Worm (Caenorhabditis elegans): ENCODE data around the gene Y116A8C.43.

DNA sequence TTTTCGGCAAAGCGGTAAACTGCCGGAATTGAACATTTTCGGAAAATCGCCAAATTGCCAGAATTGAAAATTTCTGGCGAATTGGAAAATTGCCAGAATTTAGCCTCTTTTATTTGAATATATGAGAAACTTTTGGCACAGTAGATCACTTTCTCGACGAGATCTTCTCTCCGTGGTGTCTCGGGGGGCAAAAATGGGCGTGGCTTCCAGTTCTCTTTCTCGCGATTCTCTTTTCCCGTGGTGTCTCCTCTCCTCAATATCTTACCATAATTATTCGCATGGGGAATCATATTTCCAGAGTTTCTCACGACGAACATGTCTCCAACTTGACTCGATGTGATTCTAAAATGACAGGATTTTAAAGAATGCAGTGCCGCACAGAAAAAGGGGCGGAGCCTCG, 10.5 kb downstream of the Y116A8C.43 start:
- TF ChIP-seq ceh-58 (GFP tag; IDR thresholded peaks at IDR 0.05) (no peak), nfyb-1 (GFP tag; IDR thresholded peaks at IDR 0.05) (no peak), lin-54 (GFP tag; optimal IDR thresholded peaks at IDR 0.05) (no peak), ZK185.1 (tag; optimal IDR thresholded peaks at IDR 0.05; ENCODE audit: poor library complexity, severe bottlenecking) (no peak), madf-3 (GFP tag; IDR thresholded peaks at IDR 0.05) (no peak)

All from whole organism, young adult.